Worm (Caenorhabditis elegans): ENCODE measurements around the gene C45G9.10.
A peak's percentile ranks its signal among the peaks of the same experiment; 100 is the strongest.

C45G9.10 gene

ce11 chrIII:5078062-5078461 is 16.4 kb upstream of the C45G9.10 start (continued):
- no peak for TF ChIP-seq bed-1 (GFP tag; IDR thresholded peaks at IDR 0.05)
- TF ChIP-seq nfya-1 (tag; optimal IDR thresholded peaks at IDR 0.05; ENCODE audit: borderline replicate concordance, insufficient read depth), result no peak
- TF ChIP-seq pbrm-1 (GFP tag; IDR thresholded peaks at IDR 0.05), result no peak
- TF ChIP-seq ama-1 (optimal IDR thresholded peaks at IDR 0.05), result no peak
- TF ChIP-seq ama-1 (GFP tag; optimal IDR thresholded peaks at IDR 0.05), result no peak
- TF ChIP-seq Y79H2A.3 (GFP tag; conservative IDR thresholded peaks at IDR 0.05), result no peak
- no peak for TF ChIP-seq lsy-27 (tag; optimal IDR thresholded peaks at IDR 0.05; ENCODE audit: borderline replicate concordance, insufficient read depth)
- peak; percentile 15 for TF ChIP-seq F23B12.7 (tag; optimal IDR thresholded peaks at IDR 0.05; ENCODE audit: insufficient read depth)
- no peak for TF ChIP-seq zim-3 (tag; optimal IDR thresholded peaks at IDR 0.05)
- TF ChIP-seq ceh-79 (tag; optimal IDR thresholded peaks at IDR 0.05), result no peak
- no peak for TF ChIP-seq aptf-3 (GFP tag; IDR thresholded peaks at IDR 0.05)

- TF ChIP-seq tbp1 (GFP tag; optimal IDR thresholded peaks at IDR 0.05) (peak; percentile 28), sdz-38 (tag; optimal IDR thresholded peaks at IDR 0.05) (no peak), snpc-4 (GFP tag; optimal IDR thresholded peaks at IDR 0.05) (no peak), snpc-4 (tag; optimal IDR thresholded peaks at IDR 0.05) (peak in 2 of 4 experiments; percentile 34 to 44), nhr-80 (tag; optimal IDR thresholded peaks at IDR 0.05) (peak; percentile 83), ets-4 (GFP tag; optimal IDR thresholded peaks at IDR 0.05) (no peak), B0336.3 (GFP tag; IDR thresholded peaks at IDR 0.05) (peak; percentile 40; the same call in 1 of the 2 replicates), rec-8 (tag; optimal IDR thresholded peaks at IDR 0.05) (no peak), ekl-4 (GFP tag; IDR thresholded peaks at IDR 0.05) (0 out of 2 replicates have a peak, but pooled peaks have one; percentile 16), C17E4.6 (GFP tag; IDR thresholded peaks at IDR 0.05) (no peak)
Measured at ce11 chrIII:5077150-5077814, 15.6 kb upstream of the C45G9.10 start, which contains the start of gene alh-1. alh-1 (plus strand) TSS chrIII:5077764.

ce11 chrIII:5076569-5076968 is 14.9 kb upstream of the C45G9.10 start:
- no peak for TF ChIP-seq K11D2.4 (GFP tag; IDR thresholded peaks at IDR 0.05)
- TF ChIP-seq lin-26 (GFP tag; IDR thresholded peaks at IDR 0.05), result no peak
- TF ChIP-seq lin-35 (GFP tag; optimal IDR thresholded peaks at IDR 0.05), result no peak
- TF ChIP-seq lsl-1 (GFP tag; optimal IDR thresholded peaks at IDR 0.05), result peak; percentile 14
- TF ChIP-seq chd-7 (tag; optimal IDR thresholded peaks at IDR 0.05), result no peak
- no peak for TF ChIP-seq madf-10 (tag; optimal IDR thresholded peaks at IDR 0.05)
- TF ChIP-seq ztf-6 (GFP tag; IDR thresholded peaks at IDR 0.05), result no peak
- TF ChIP-seq hmg-1.2 (GFP tag; IDR thresholded peaks at IDR 0.05), result no peak
- TF ChIP-seq K12H6.12 (tag; optimal IDR thresholded peaks at IDR 0.05), result no peak
- TF ChIP-seq dpl-1 (GFP tag; optimal IDR thresholded peaks at IDR 0.05), result peak; percentile 15
- no peak for TF ChIP-seq unc-130 (GFP tag; optimal IDR thresholded peaks at IDR 0.05)
- no peak for TF ChIP-seq D2030.7 (GFP tag; IDR thresholded peaks at IDR 0.05)
- no peak for TF ChIP-seq dox-1 (GFP tag; IDR thresholded peaks at IDR 0.05)
- peak; percentile 52 for TF ChIP-seq efl-1 (GFP tag; optimal IDR thresholded peaks at IDR 0.05)
- no peak for TF ChIP-seq nfya-2 (GFP tag; IDR thresholded peaks at IDR 0.05)
- TF ChIP-seq ceh-100 (GFP tag; IDR thresholded peaks at IDR 0.05), result peak; percentile 85
- TF ChIP-seq F55B11.4 (tag; optimal IDR thresholded peaks at IDR 0.05; ENCODE audit: borderline replicate concordance, insufficient read depth), result no peak
- TF ChIP-seq nfya-1 (tag; optimal IDR thresholded peaks at IDR 0.05; ENCODE audit: borderline replicate concordance, insufficient read depth), result no peak
- no peak for TF ChIP-seq C06A6.2 (GFP tag; conservative IDR thresholded peaks at IDR 0.05)
- TF ChIP-seq egl-44 (GFP tag; IDR thresholded peaks at IDR 0.05), result no peak
